Worm (Caenorhabditis elegans) whole organism, L2 larva: Measurements from ENCODE around the gene F01G4.4.

Source experiments
- ama-1 ChIP-seq: fragments of 150-350 bp; optimal IDR thresholded peaks from 2 replicates; lab custom pipeline; 2018; ENCODE audit warnings: inconsistent platforms
- ceh-82 ChIP-seq: fragments of 150-350 bp; optimal IDR thresholded peaks from 2 replicates; lab custom pipeline; 2014; ENCODE audit warnings: missing biosample characterization, missing genetic modification characterization
- elt-1 ChIP-seq: fragments of 150-350 bp; optimal IDR thresholded peaks from 2 replicates; lab custom pipeline; 2014; ENCODE audit warnings: missing biosample characterization, missing genetic modification characterization
- elt-3 ChIP-seq: sonication (generic microtip); optimal IDR thresholded peaks from 2 replicates; lab custom pipeline; 2017; ENCODE audit warnings: missing biosample characterization, missing genetic modification characterization
- lin-13 ChIP-seq: fragments of 150-350 bp; optimal IDR thresholded peaks from 2 replicates; lab custom pipeline; 2014; ENCODE audit warnings: missing biosample characterization, missing genetic modification reagents, missing genetic modification characterization
- mdl-1 ChIP-seq, 2 experiments: fragments of 150-350 bp in 1 of 2; sonication (generic microtip) in 1 of 2; optimal IDR thresholded peaks; 2 replicates each; lab custom pipeline; 2017; ENCODE audit warnings: missing biosample characterization in 2 of 2, missing genetic modification characterization in 2 of 2
- nhr-10 ChIP-seq: sonication (generic microtip); optimal IDR thresholded peaks from 2 replicates; lab custom pipeline; 2017; ENCODE audit warnings: missing biosample characterization, missing genetic modification characterization
- nhr-6 ChIP-seq: fragments of 150-350 bp; optimal IDR thresholded peaks from 2 replicates; lab custom pipeline; 2014; ENCODE audit warnings: missing biosample characterization, missing genetic modification characterization
- nhr-77 ChIP-seq: fragments of 150-350 bp; optimal IDR thresholded peaks from 2 replicates; lab custom pipeline; 2014; ENCODE audit warnings: missing biosample characterization, missing genetic modification characterization
- peb-1 ChIP-seq: fragments of 150-350 bp; optimal IDR thresholded peaks from 2 replicates; lab custom pipeline; 2014; ENCODE audit warnings: missing biosample characterization, missing genetic modification characterization
- skn-1 ChIP-seq: sonication (generic microtip); optimal IDR thresholded peaks from 2 replicates; lab custom pipeline; 2017; ENCODE audit warnings: missing biosample characterization, missing genetic modification characterization
- unc-39 ChIP-seq: fragments of 150-350 bp; optimal IDR thresholded peaks from 2 replicates; lab custom pipeline; 2014; ENCODE audit warnings: missing biosample characterization, missing genetic modification characterization
- unc-62 ChIP-seq: fragments of 150-350 bp; optimal IDR thresholded peaks from 2 replicates; lab custom pipeline; 2014; ENCODE audit warnings: missing biosample characterization, missing genetic modification reagents, missing genetic modification characterization

- TF ChIP-seq ama-1 (lab: Kevin White, UChicago): no peak
- no peak for TF ChIP-seq unc-39 (tag; lab: Kevin White, UChicago)
- TF ChIP-seq nhr-10 (tag; lab: Kevin White, UChicago): no peak
- TF ChIP-seq skn-1 (tag; lab: Kevin White, UChicago): no peak
- TF ChIP-seq mdl-1 (tag; optimal IDR thresholded peaks at IDR 0.05; lab: Kevin White, UChicago): no peak
- TF ChIP-seq unc-62 (GFP tag; lab: Kevin White, UChicago): no peak
- no peak for TF ChIP-seq elt-3
- TF ChIP-seq ceh-82 (tag; lab: Kevin White, UChicago): no peak
- TF ChIP-seq nhr-77 (tag; lab: Kevin White, UChicago): no peak
- no peak for TF ChIP-seq peb-1 (tag; lab: Kevin White, UChicago)
- TF ChIP-seq elt-1 (tag; lab: Kevin White, UChicago): no peak
- no peak for TF ChIP-seq nhr-6
- TF ChIP-seq lin-13: no peak
Measured at ce11 chrIV:11126028-11126427, 17.1 kb upstream of the F01G4.4 start.
